Worm (Caenorhabditis elegans) whole organism, L4 larva: Measurements from ENCODE around the gene atgl-1.

ENCODE experiments used
- D1046.2 ChIP-seq: fragments of 200-800 bp; sonication (Bioruptor generic); IDR thresholded peaks from 2 replicates; pipeline ENCODE4 v1.3.6; 2022; ENCODE audit warnings: missing genetic modification characterization, missing compliant biosample characterization
- F10B5.3 ChIP-seq: sonication (generic microtip); optimal IDR thresholded peaks from 2 replicates; lab custom pipeline; 2016; ENCODE audit warnings: mild to moderate bottlenecking, missing genetic modification characterization, missing compliant biosample characterization
- F26F4.8 ChIP-seq: fragments of 200-800 bp; sonication (Bioruptor generic); conservative IDR thresholded peaks from 2 replicates; pipeline ENCODE4 v1.3.6; 2022; ENCODE audit warnings: missing genetic modification characterization, missing compliant biosample characterization
- F44E2.7 ChIP-seq: fragments of 200-800 bp; sonication (Bioruptor generic); IDR thresholded peaks from 2 replicates; pipeline ENCODE4 v2.1.2; 2022; ENCODE audit warnings: missing genetic modification characterization, missing compliant biosample characterization
- R02D3.7 ChIP-seq: fragments of 150-350 bp; sonication (generic microtip); optimal IDR thresholded peaks from 3 replicates; lab custom pipeline; 2014; ENCODE audit warnings: missing biosample characterization, missing genetic modification characterization
- T20F7.1 ChIP-seq: fragments of 200-800 bp; sonication (Bioruptor generic); optimal IDR thresholded peaks from 2 replicates; lab custom pipeline; 2018; ENCODE audit warnings: mild to moderate bottlenecking, missing genetic modification characterization, missing compliant biosample characterization
- T26A8.4 ChIP-seq: fragments of 200-800 bp; sonication (Bioruptor generic); IDR thresholded peaks from 2 replicates; pipeline ENCODE4 v1.3.6; 2022; ENCODE audit warnings: missing genetic modification characterization, missing compliant biosample characterization
- Y105C5A.15 ChIP-seq: fragments of 200-800 bp; sonication (Bioruptor generic); IDR thresholded peaks from 2 replicates; pipeline ENCODE4 v1.3.6; 2022; ENCODE audit warnings: missing genetic modification characterization, missing compliant biosample characterization
- ZK337.2 ChIP-seq: fragments of 200-800 bp; sonication (Bioruptor generic); IDR thresholded peaks from 2 replicates; pipeline ENCODE4 v1.3.6; 2022; ENCODE audit warnings: missing genetic modification reagents, missing genetic modification characterization, missing compliant biosample characterization
- attf-4 ChIP-seq: sonication (generic microtip); optimal IDR thresholded peaks from 3 replicates; lab custom pipeline; 2017; ENCODE audit warnings: missing biosample characterization, missing genetic modification characterization
- ceh-20 ChIP-seq: fragments of 200-800 bp; sonication (Bioruptor generic); IDR thresholded peaks from 2 replicates; pipeline ENCODE4 v1.3.6; 2022; ENCODE audit warnings: missing genetic modification reagents, missing genetic modification characterization, missing compliant biosample characterization
- ceh-28 ChIP-seq: fragments of 150-350 bp; optimal IDR thresholded peaks from 2 replicates; lab custom pipeline; 2014; ENCODE audit warnings: missing biosample characterization, missing genetic modification reagents, missing genetic modification characterization
- ceh-44 ChIP-seq: fragments of 200-800 bp; sonication (Bioruptor generic); IDR thresholded peaks from 2 replicates; pipeline ENCODE4 v1.3.6; 2022; ENCODE audit warnings: missing genetic modification reagents, missing genetic modification characterization, missing compliant biosample characterization
- ceh-82 ChIP-seq: sonication (generic microtip); optimal IDR thresholded peaks from 2 replicates; lab custom pipeline; 2017; ENCODE audit warnings: missing biosample characterization, missing genetic modification characterization
- cey-2 ChIP-seq: sonication (generic microtip); optimal IDR thresholded peaks from 3 replicates; lab custom pipeline; 2017; ENCODE audit warnings: missing genetic modification characterization, mild to moderate bottlenecking, missing compliant biosample characterization, antibody characterized with exemption, borderline replicate concordance; ENCODE audit not compliant: insufficient read depth
- ctbp-1 ChIP-seq: fragments of 200-800 bp; sonication (Bioruptor generic); IDR thresholded peaks from 2 replicates; pipeline ENCODE4 v1.3.6; 2022; ENCODE audit warnings: missing genetic modification reagents, missing genetic modification characterization, missing compliant biosample characterization
- egl-43 ChIP-seq: fragments of 200-800 bp; sonication (Bioruptor generic); IDR thresholded peaks from 2 replicates; pipeline ENCODE4 v1.3.6; 2022; ENCODE audit warnings: missing genetic modification reagents, missing genetic modification characterization, missing compliant biosample characterization
- fkh-10 ChIP-seq: fragments of 150-350 bp; optimal IDR thresholded peaks from 2 replicates; lab custom pipeline; 2014; ENCODE audit warnings: missing biosample characterization, missing genetic modification reagents, missing genetic modification characterization
- gei-8 ChIP-seq: fragments of 200-800 bp; sonication (Bioruptor generic); optimal IDR thresholded peaks from 2 replicates; lab custom pipeline; 2018; ENCODE audit warnings: mild to moderate bottlenecking, missing genetic modification characterization, missing compliant biosample characterization
- hif-1 ChIP-seq, 2 experiments: sonication (generic microtip); optimal IDR thresholded peaks; 2 replicates each; lab custom pipeline; 2016 to 2017; ENCODE audit warnings: missing compliant biosample characterization in 2 of 2, missing genetic modification characterization in 2 of 2, missing genetic modification reagents in 2 of 2, missing genotype in 2 of 2, mild to moderate bottlenecking in 1 of 2
- hlh-11 ChIP-seq: fragments of 200-800 bp; sonication (Bioruptor generic); optimal IDR thresholded peaks from 2 replicates; lab custom pipeline; 2018; ENCODE audit warnings: mild to moderate bottlenecking, missing genetic modification characterization, missing compliant biosample characterization
- hlh-30 ChIP-seq: sonication (generic microtip); optimal IDR thresholded peaks from 2 replicates; lab custom pipeline; 2017; ENCODE audit warnings: antibody characterized with exemption, mild to moderate bottlenecking, missing genetic modification characterization, missing compliant biosample characterization; ENCODE audit not compliant: insufficient read depth
- hmg-1.1 ChIP-seq: fragments of 200-800 bp; sonication (Bioruptor generic); IDR thresholded peaks from 2 replicates; pipeline ENCODE4 v1.3.6; 2022; ENCODE audit warnings: missing genetic modification reagents, missing genetic modification characterization, missing compliant biosample characterization
- lim-7 ChIP-seq: fragments of 200-800 bp; sonication (Bioruptor generic); IDR thresholded peaks from 2 replicates; pipeline ENCODE4 v1.3.6; 2022; ENCODE audit warnings: missing genetic modification characterization, missing compliant biosample characterization
- lin-29 ChIP-seq: fragments of 200-800 bp; sonication (Bioruptor generic); IDR thresholded peaks from 2 replicates; pipeline ENCODE4 v1.3.6; 2022; ENCODE audit warnings: missing genetic modification reagents, missing genetic modification characterization, missing compliant biosample characterization
- lin-38 ChIP-seq: fragments of 200-800 bp; sonication (Bioruptor generic); IDR thresholded peaks from 2 replicates; pipeline ENCODE4 v1.3.6; 2022; ENCODE audit warnings: missing genetic modification reagents, missing genetic modification characterization, missing compliant biosample characterization
- madf-5 ChIP-seq, 2 experiments: fragments of 200-800 bp; sonication (Bioruptor generic); IDR thresholded peaks; 2 replicates each; pipeline ENCODE4 v1.3.6; 2022; ENCODE audit warnings: missing compliant biosample characterization in 2 of 2, missing genetic modification characterization in 2 of 2
- madf-9 ChIP-seq: fragments of 200-800 bp; sonication (Bioruptor generic); conservative IDR thresholded peaks from 2 replicates; pipeline ENCODE4 v1.3.6; 2022; ENCODE audit warnings: missing genetic modification reagents, missing genetic modification characterization, missing compliant biosample characterization
- mdl-1 ChIP-seq, 2 experiments: fragments of 150-350 bp in 1 of 2; sonication (generic microtip) in 1 of 2; optimal IDR thresholded peaks; 2 replicates each; lab custom pipeline; 2014 to 2017; ENCODE audit warnings: missing biosample characterization in 2 of 2, missing genetic modification characterization in 2 of 2
- mdt-29 ChIP-seq: fragments of 200-800 bp; sonication (Bioruptor generic); IDR thresholded peaks from 2 replicates; pipeline ENCODE4 v1.3.6; 2022; ENCODE audit warnings: missing genetic modification reagents, missing genetic modification characterization, missing compliant biosample characterization
- mxl-3 ChIP-seq: fragments of 200-800 bp; sonication (Bioruptor generic); optimal IDR thresholded peaks from 2 replicates; lab custom pipeline; 2018; ENCODE audit warnings: mild to moderate bottlenecking, missing genetic modification characterization, missing compliant biosample characterization
- nhr-111 ChIP-seq: fragments of 200-800 bp; sonication (Bioruptor generic); optimal IDR thresholded peaks from 2 replicates; lab custom pipeline; 2018; ENCODE audit warnings: mild to moderate bottlenecking, missing genetic modification characterization, missing compliant biosample characterization
- nhr-237 ChIP-seq: sonication (generic microtip); optimal IDR thresholded peaks from 2 replicates; lab custom pipeline; 2017; ENCODE audit warnings: missing biosample characterization, missing genetic modification characterization
- nhr-25 ChIP-seq: sonication (generic microtip); optimal IDR thresholded peaks from 2 replicates; lab custom pipeline; 2017; ENCODE audit warnings: missing genetic modification characterization, mild to moderate bottlenecking, missing compliant biosample characterization, antibody characterized with exemption, moderate library complexity, borderline replicate concordance; ENCODE audit not compliant: insufficient read depth
- nhr-42 ChIP-seq: fragments of 200-800 bp; sonication (Bioruptor generic); IDR thresholded peaks from 2 replicates; pipeline ENCODE4 v1.3.6; 2022; ENCODE audit warnings: missing genetic modification characterization, missing compliant biosample characterization
- nhr-48 ChIP-seq: sonication (generic microtip); optimal IDR thresholded peaks from 2 replicates; lab custom pipeline; 2016; ENCODE audit warnings: mild to moderate bottlenecking, missing genetic modification characterization, missing compliant biosample characterization
- nhr-6 ChIP-seq: fragments of 150-350 bp; optimal IDR thresholded peaks from 2 replicates; lab custom pipeline; 2014; ENCODE audit warnings: missing biosample characterization, missing genetic modification characterization
- nhr-76 ChIP-seq: fragments of 150-350 bp; optimal IDR thresholded peaks from 2 replicates; lab custom pipeline; 2014; ENCODE audit warnings: missing biosample characterization, missing genetic modification characterization
- pha-4 ChIP-seq, 2 experiments: fragments of 150-350 bp in 1 of 2; fragments of 200-800 bp in 1 of 2; sonication (Bioruptor generic) in 1 of 2; IDR thresholded peaks in 1 of 2; optimal IDR thresholded peaks in 1 of 2; 2 replicates each; pipeline versions ENCODE4 v1.3.6 to Lab custom; 2014 to 2022; ENCODE audit warnings: missing genetic modification characterization in 2 of 2, missing genetic modification reagents in 2 of 2, missing biosample characterization in 1 of 2, missing compliant biosample characterization in 1 of 2
- php-3 ChIP-seq: fragments of 200-800 bp; sonication (Bioruptor generic); IDR thresholded peaks from 2 replicates; pipeline ENCODE4 v1.3.6; 2022; ENCODE audit warnings: missing genetic modification reagents, missing genetic modification characterization, missing compliant biosample characterization
- pqm-1 ChIP-seq: sonication (generic microtip); optimal IDR thresholded peaks from 2 replicates; lab custom pipeline; 2017; ENCODE audit warnings: missing biosample characterization, missing genetic modification characterization
- snpc-1.2 ChIP-seq: fragments of 200-800 bp; sonication (Bioruptor generic); IDR thresholded peaks from 2 replicates; pipeline ENCODE4 v1.3.6; 2022; ENCODE audit warnings: missing genetic modification reagents, missing genetic modification characterization, missing compliant biosample characterization
- spr-3 ChIP-seq: fragments of 200-800 bp; sonication (Bioruptor generic); optimal IDR thresholded peaks from 2 replicates; lab custom pipeline; 2018; ENCODE audit warnings: mild to moderate bottlenecking, missing genetic modification characterization, missing compliant biosample characterization
- tag-97 ChIP-seq: fragments of 200-800 bp; sonication (Bioruptor generic); IDR thresholded peaks from 2 replicates; pipeline ENCODE4 v1.3.6; 2022; ENCODE audit warnings: missing genetic modification characterization, missing compliant biosample characterization
- tra-1 ChIP-seq: fragments of 200-800 bp; sonication (Bioruptor generic); IDR thresholded peaks from 2 replicates; pipeline ENCODE4 v1.3.6; 2022; ENCODE audit warnings: missing genetic modification reagents, missing genetic modification characterization, missing compliant biosample characterization
- unc-62 ChIP-seq, 3 experiments: fragments of 150-350 bp in 1 of 3; sonication (generic microtip); optimal IDR thresholded peaks in 2 of 3; peaks in 1 of 3; 1 replicate in 1 of 3; 2 replicates in 2 of 3; lab custom pipeline; 2014 to 2017; ENCODE audit warnings: missing biosample characterization in 3 of 3, missing genetic modification characterization in 3 of 3, missing genetic modification reagents in 3 of 3, missing genotype in 1 of 3
- zfp-2 ChIP-seq: sonication (generic microtip); optimal IDR thresholded peaks from 2 replicates; lab custom pipeline; 2016; ENCODE audit warnings: mild to moderate bottlenecking, missing genetic modification characterization, missing compliant biosample characterization
- zip-11 ChIP-seq: fragments of 200-800 bp; sonication (Bioruptor generic); IDR thresholded peaks from 2 replicates; pipeline ENCODE4 v1.3.6; 2022; ENCODE audit warnings: missing genetic modification characterization, missing compliant biosample characterization
- ztf-7 ChIP-seq: fragments of 150-350 bp; optimal IDR thresholded peaks from 2 replicates; lab custom pipeline; 2014; ENCODE audit warnings: missing biosample characterization, missing genetic modification characterization

Gene atgl-1

ce11 chrIII:6420995-6421404 is 1.7 kb upstream of the atgl-1 start (continued):
- TF ChIP-seq hmg-1.1 (GFP tag; lab: Robert Waterston, UW): peak; percentile 97
- TF ChIP-seq D1046.2 (GFP tag; lab: Robert Waterston, UW): no peak
- TF ChIP-seq R02D3.7 (tag; lab: Kevin White, UChicago): no peak
- TF ChIP-seq ztf-7 (tag; lab: Kevin White, UChicago): no peak
- TF ChIP-seq T20F7.1: peak; percentile 76
- TF ChIP-seq fkh-10: no peak
- TF ChIP-seq gei-8 (GFP tag; lab: Kevin White, UChicago): peak; percentile 74
- TF ChIP-seq ceh-44: no peak
- TF ChIP-seq ctbp-1: peak; percentile 56; the same call in 1 of the 2 replicates
- TF ChIP-seq lin-38 (GFP tag; lab: Robert Waterston, UW): peak; percentile 68
- TF ChIP-seq hlh-11 (tag; lab: Kevin White, UChicago): peak; percentile 99
- peak; percentile 34 for TF ChIP-seq F10B5.3 (tag; lab: Kevin White, UChicago)
- peak; percentile 88 for TF ChIP-seq egl-43
- peak; percentile 93 for TF ChIP-seq nhr-48 (tag; lab: Kevin White, UChicago)
- TF ChIP-seq nhr-25 (tag; lab: Kevin White, UChicago): peak; percentile 73
- peak; percentile 92 for TF ChIP-seq pha-4 (GFP tag; IDR thresholded peaks at IDR 0.05; lab: Robert Waterston, UW)
- no peak for TF ChIP-seq pha-4 (tag; optimal IDR thresholded peaks at IDR 0.05; lab: Kevin White, UChicago)
- peak; percentile 86 for TF ChIP-seq mdt-29 (GFP tag; lab: Robert Waterston, UW)
- no peak for TF ChIP-seq nhr-237 (tag; lab: Kevin White, UChicago)
- TF ChIP-seq F26F4.8: no peak
- peak; percentile 68 for TF ChIP-seq madf-9 (GFP tag; lab: Robert Waterston, UW)
- peak; percentile 93 for TF ChIP-seq php-3 (GFP tag; lab: Robert Waterston, UW)
- no peak for TF ChIP-seq pqm-1
- no peak for TF ChIP-seq snpc-1.2 (GFP tag; lab: Robert Waterston, UW)
- no peak for TF ChIP-seq lin-29 (GFP tag; lab: Robert Waterston, UW)
- peak; percentile 78 for TF ChIP-seq spr-3 (GFP tag; lab: Kevin White, UChicago)
- no peak for TF ChIP-seq zip-11 (GFP tag; lab: Robert Waterston, UW)
- TF ChIP-seq nhr-6 (tag; lab: Kevin White, UChicago): peak; percentile 49
- no peak for TF ChIP-seq attf-4
- TF ChIP-seq F44E2.7 (GFP tag; lab: Robert Waterston, UW): no peak
- TF ChIP-seq mxl-3 (GFP tag; lab: Kevin White, UChicago): peak; percentile 98
- peak in 1 of 2 experiments; percentile 99 for TF ChIP-seq unc-62 (GFP tag; optimal IDR thresholded peaks at IDR 0.05 in 1 of 2; lab: Kevin White, UChicago)
- TF ChIP-seq unc-62 (tag; optimal IDR thresholded peaks at IDR 0.05; lab: Kevin White, UChicago): no peak
- TF ChIP-seq nhr-76: peak; percentile 40
- no peak for TF ChIP-seq nhr-111 (GFP tag; lab: Kevin White, UChicago)
- TF ChIP-seq nhr-42 (GFP tag; lab: Robert Waterston, UW): peak; percentile 85
- peak; percentile 93 for TF ChIP-seq T26A8.4 (GFP tag; lab: Robert Waterston, UW)
- TF ChIP-seq ZK337.2: 0 out of 2 replicates have a peak, but pooled peaks have one; percentile 39
- peak; percentile 94 for TF ChIP-seq tra-1 (GFP tag; lab: Robert Waterston, UW)
- TF ChIP-seq mdl-1 (tag; optimal IDR thresholded peaks at IDR 0.05; lab: Kevin White, UChicago): peak; percentile 96 to 99
- TF ChIP-seq hif-1 (tag; optimal IDR thresholded peaks at IDR 0.05; lab: Kevin White, UChicago): peak; percentile 36 to 67
- 0 out of 2 replicates have a peak, but pooled peaks have one; percentile 25 for TF ChIP-seq Y105C5A.15 (GFP tag; lab: Robert Waterston, UW)
- TF ChIP-seq zfp-2 (tag; lab: Kevin White, UChicago): no peak
- TF ChIP-seq ceh-28 (tag; lab: Kevin White, UChicago): no peak
- TF ChIP-seq lim-7 (GFP tag; lab: Robert Waterston, UW): no peak
- TF ChIP-seq madf-5 (GFP tag; IDR thresholded peaks at IDR 0.05; lab: Robert Waterston, UW): no peak
- TF ChIP-seq cey-2 (tag; lab: Kevin White, UChicago): no peak
- TF ChIP-seq tag-97: no peak
- peak; percentile 90 for TF ChIP-seq ceh-20 (GFP tag; lab: Robert Waterston, UW)
- TF ChIP-seq ceh-82 (tag; lab: Kevin White, UChicago): no peak
- peak; percentile 97 for TF ChIP-seq hlh-30 (tag; lab: Kevin White, UChicago)
